Fruit fly (Drosophila melanogaster): ENCODE measurements around the gene fmt.
A peak's percentile ranks its signal among the peaks of the same experiment; 100 is the strongest.

fmt gene

dm6 chr3L:6133546-6133945 lies 40.1 kb downstream of the fmt start, which contains the start of gene Lcp65Ag2:
Gene Lcp65Ag2 (minus strand): TSS chr3L:6133593.
- no peak for TF ChIP-seq gl (tag; optimal IDR thresholded peaks at IDR 0.05)
- TF ChIP-seq CG13204 (GFP tag; optimal IDR thresholded peaks at IDR 0.05): no peak
- TF ChIP-seq Pif1B (GFP tag; optimal IDR thresholded peaks at IDR 0.05): no peak
- TF ChIP-seq CG4496 (GFP tag; IDR thresholded peaks at IDR 0.05): no peak
- no peak for TF ChIP-seq CG9948 (tag; optimal IDR thresholded peaks at IDR 0.05)

- TF ChIP-seq gl (tag; optimal IDR thresholded peaks at IDR 0.05) (no peak), rn (GFP tag; IDR thresholded peaks at IDR 0.05) (0 out of 2 replicates have a peak, but pooled peaks have one; percentile 9), CG12605 (GFP tag; IDR thresholded peaks at IDR 0.05) (no peak), Pif1A (GFP tag; optimal IDR thresholded peaks at IDR 0.05) (no peak), EcR (GFP tag; optimal IDR thresholded peaks at IDR 0.05) (no peak), Pif1B (GFP tag; optimal IDR thresholded peaks at IDR 0.05) (no peak)
Measured at dm6 chr3L:6132009-6132408, 41.7 kb downstream of the fmt start, which contains the start of gene Cpr65Au. Gene Cpr65Au (minus strand): TSS chr3L:6132109.

- TF ChIP-seq CG4496 (GFP tag; IDR thresholded peaks at IDR 0.05) (no peak), CG34367 (tag; optimal IDR thresholded peaks at IDR 0.05) (no peak), CG12605 (GFP tag; IDR thresholded peaks at IDR 0.05) (no peak), CG10348 (GFP tag; IDR thresholded peaks at IDR 0.05) (no peak), EcR (GFP tag; optimal IDR thresholded peaks at IDR 0.05) (no peak), CG14655 (GFP tag; optimal IDR thresholded peaks at IDR 0.05) (no peak), CG15710 (tag; optimal IDR thresholded peaks at IDR 0.05) (no peak), D1 (tag; optimal IDR thresholded peaks at IDR 0.05) (no peak), CG13204 (GFP tag; optimal IDR thresholded peaks at IDR 0.05) (no peak), rn (GFP tag; IDR thresholded peaks at IDR 0.05) (no peak), CG9948 (tag; optimal IDR thresholded peaks at IDR 0.05) (no peak), CG8159 (tag; optimal IDR thresholded peaks at IDR 0.05) (no peak)
Measured at dm6 chr3L:6130944-6131343, 42.7 kb downstream of the fmt start, which contains the start of gene Lcp65Ag3. Gene Lcp65Ag3 (minus strand): TSS chr3L:6130989.

- peak; percentile 20 for TF ChIP-seq D1 (tag; optimal IDR thresholded peaks at IDR 0.05)
- TF ChIP-seq Snoo (tag; optimal IDR thresholded peaks at IDR 0.05): no peak
- TF ChIP-seq Pif1A (GFP tag; optimal IDR thresholded peaks at IDR 0.05): no peak
Measured at dm6 chr3L:6129591-6129990, 44.1 kb downstream of the fmt start.

- no peak for TF ChIP-seq CG12605 (GFP tag; IDR thresholded peaks at IDR 0.05)
- no peak for TF ChIP-seq CG10348 (GFP tag; IDR thresholded peaks at IDR 0.05)
- TF ChIP-seq D1 (tag; optimal IDR thresholded peaks at IDR 0.05): no peak
- TF ChIP-seq CG4496 (GFP tag; IDR thresholded peaks at IDR 0.05): no peak
- TF ChIP-seq CG17806 (tag; optimal IDR thresholded peaks at IDR 0.05): no peak
- TF ChIP-seq CG32121 (GFP tag; IDR thresholded peaks at IDR 0.05): no peak
- no peak for TF ChIP-seq CG8159 (tag; optimal IDR thresholded peaks at IDR 0.05)
- TF ChIP-seq CG34367 (tag; optimal IDR thresholded peaks at IDR 0.05): no peak
- no peak for TF ChIP-seq Snoo (tag; optimal IDR thresholded peaks at IDR 0.05)
Measured at dm6 chr3L:6125409-6125689, 48.3 kb downstream of the fmt start.

- TF ChIP-seq CG15710 (tag; optimal IDR thresholded peaks at IDR 0.05) (no peak), rn (GFP tag; IDR thresholded peaks at IDR 0.05) (peak; percentile 25; the same call in 1 of the 2 replicates), Pif1A (GFP tag; optimal IDR thresholded peaks at IDR 0.05) (peak; percentile 15), D1 (tag; optimal IDR thresholded peaks at IDR 0.05) (no peak)
Measured at dm6 chr3L:6124616-6125408, 48.9 kb downstream of the fmt start.

- TF ChIP-seq gl (tag; optimal IDR thresholded peaks at IDR 0.05): no peak
- TF ChIP-seq CG10348 (GFP tag; IDR thresholded peaks at IDR 0.05): no peak
- TF ChIP-seq CG14655 (GFP tag; optimal IDR thresholded peaks at IDR 0.05): no peak
- no peak for TF ChIP-seq Pif1A (GFP tag; optimal IDR thresholded peaks at IDR 0.05)
- TF ChIP-seq CG34367 (tag; optimal IDR thresholded peaks at IDR 0.05): no peak
- no peak for TF ChIP-seq Snoo (tag; optimal IDR thresholded peaks at IDR 0.05)
- TF ChIP-seq rn (GFP tag; IDR thresholded peaks at IDR 0.05): no peak
- no peak for TF ChIP-seq CG32121 (GFP tag; IDR thresholded peaks at IDR 0.05)
- no peak for TF ChIP-seq CG9948 (tag; optimal IDR thresholded peaks at IDR 0.05)
- TF ChIP-seq EcR (GFP tag; optimal IDR thresholded peaks at IDR 0.05): no peak
- no peak for TF ChIP-seq Pif1B (GFP tag; optimal IDR thresholded peaks at IDR 0.05)
- TF ChIP-seq CG17806 (tag; optimal IDR thresholded peaks at IDR 0.05): no peak
- no peak for TF ChIP-seq fd96Ca (GFP tag; IDR thresholded peaks at IDR 0.05)
Measured at dm6 chr3L:6116881-6117280, 56.8 kb downstream of the fmt start.

dm6 chr3L:6115505-6115904 lies 58.2 kb downstream of the fmt start:
- no peak for TF ChIP-seq CG17806 (tag; optimal IDR thresholded peaks at IDR 0.05)
- no peak for TF ChIP-seq Snoo (tag; optimal IDR thresholded peaks at IDR 0.05)
- TF ChIP-seq fd96Ca (GFP tag; IDR thresholded peaks at IDR 0.05): no peak
- no peak for TF ChIP-seq rn (GFP tag; IDR thresholded peaks at IDR 0.05)
- TF ChIP-seq CG4496 (GFP tag; IDR thresholded peaks at IDR 0.05): no peak
- no peak for TF ChIP-seq CG8301 (tag; optimal IDR thresholded peaks at IDR 0.05)
- TF ChIP-seq CG12605 (GFP tag; IDR thresholded peaks at IDR 0.05): no peak
- TF ChIP-seq D1 (tag; optimal IDR thresholded peaks at IDR 0.05): no peak
- no peak for TF ChIP-seq CG15710 (tag; optimal IDR thresholded peaks at IDR 0.05)
- no peak for TF ChIP-seq CG34367 (tag; optimal IDR thresholded peaks at IDR 0.05)
- TF ChIP-seq CG32121 (GFP tag; IDR thresholded peaks at IDR 0.05): no peak
- no peak for TF ChIP-seq CG8159 (tag; optimal IDR thresholded peaks at IDR 0.05)
- no peak for TF ChIP-seq Pif1B (GFP tag; optimal IDR thresholded peaks at IDR 0.05)
- no peak for TF ChIP-seq CG14655 (GFP tag; optimal IDR thresholded peaks at IDR 0.05)
- TF ChIP-seq CG9948 (tag; optimal IDR thresholded peaks at IDR 0.05): no peak
- TF ChIP-seq Pif1A (GFP tag; optimal IDR thresholded peaks at IDR 0.05): no peak
- TF ChIP-seq gl (tag; optimal IDR thresholded peaks at IDR 0.05): no peak
- TF ChIP-seq CG10348 (GFP tag; IDR thresholded peaks at IDR 0.05): no peak
- TF ChIP-seq EcR (GFP tag; optimal IDR thresholded peaks at IDR 0.05): no peak
- no peak for TF ChIP-seq CG13204 (GFP tag; optimal IDR thresholded peaks at IDR 0.05)

Data from whole organism, pupa.